Worm (Caenorhabditis elegans) whole organism, early embryonic: Measurements from ENCODE around the gene clec-165.

Experiments used
- B0310.2 ChIP-seq: sonication (generic microtip); optimal IDR thresholded peaks from 2 replicates; lab custom pipeline; 2016; ENCODE audit warnings: mild to moderate bottlenecking, missing genetic modification characterization, missing compliant biosample characterization
- F13C5.2 ChIP-seq: sonication (generic microtip); optimal IDR thresholded peaks from 2 replicates; lab custom pipeline; 2017; ENCODE audit warnings: mild to moderate bottlenecking, missing genetic modification characterization, inconsistent platforms, missing compliant biosample characterization
- aly-1 ChIP-seq: sonication (generic microtip); optimal IDR thresholded peaks from 2 replicates; lab custom pipeline; 2016; ENCODE audit warnings: missing genetic modification characterization, missing compliant biosample characterization
- ama-1 ChIP-seq: fragments of 150-350 bp; optimal IDR thresholded peaks from 2 replicates; lab custom pipeline; 2014
- ceh-13 ChIP-seq: fragments of 200-800 bp; sonication (Bioruptor generic); optimal IDR thresholded peaks from 2 replicates; lab custom pipeline; 2018; ENCODE audit warnings: mild to moderate bottlenecking, missing genetic modification characterization, missing compliant biosample characterization
- ceh-36 ChIP-seq: sonication (generic microtip); optimal IDR thresholded peaks from 2 replicates; lab custom pipeline; 2016; ENCODE audit warnings: missing genetic modification characterization, inconsistent platforms, missing compliant biosample characterization
- ets-7 ChIP-seq: sonication (generic microtip); optimal IDR thresholded peaks from 2 replicates; lab custom pipeline; 2016; ENCODE audit warnings: missing genotype, missing genetic modification characterization, missing compliant biosample characterization
- flt-1 ChIP-seq: fragments of 200-800 bp; sonication (Bioruptor generic); IDR thresholded peaks from 2 replicates; pipeline ENCODE4 v1.3.6; 2022; ENCODE audit warnings: missing genetic modification characterization, missing compliant biosample characterization
- hmbx-1 ChIP-seq: sonication (generic microtip); optimal IDR thresholded peaks from 2 replicates; lab custom pipeline; 2016; ENCODE audit warnings: mild to moderate bottlenecking, missing genetic modification characterization, missing compliant biosample characterization
- hmg-4 ChIP-seq: fragments of 200-800 bp; sonication (Bioruptor generic); optimal IDR thresholded peaks from 2 replicates; lab custom pipeline; 2018; ENCODE audit warnings: mild to moderate bottlenecking, missing genetic modification characterization, missing compliant biosample characterization
- hnd-1 ChIP-seq: sonication (generic microtip); optimal IDR thresholded peaks from 2 replicates; lab custom pipeline; 2016; ENCODE audit warnings: missing genetic modification characterization, missing compliant biosample characterization
- pes-1 ChIP-seq: fragments of 200-800 bp; sonication (Bioruptor generic); IDR thresholded peaks from 2 replicates; pipeline ENCODE4 v1.3.6; 2022; ENCODE audit warnings: missing genetic modification reagents, missing genetic modification characterization, missing compliant biosample characterization
- scrt-1 ChIP-seq: fragments of 200-800 bp; sonication (Bioruptor generic); IDR thresholded peaks from 2 replicates; pipeline ENCODE4 v1.3.6; 2022; ENCODE audit warnings: missing genetic modification characterization, missing compliant biosample characterization
- sea-1 ChIP-seq: fragments of 200-800 bp; sonication (Bioruptor generic); conservative IDR thresholded peaks from 2 replicates; pipeline ENCODE4 v1.3.6; 2022; ENCODE audit warnings: missing genetic modification characterization, missing compliant biosample characterization
- tbx-11 ChIP-seq: fragments of 200-800 bp; sonication (Bioruptor generic); IDR thresholded peaks from 2 replicates; pipeline ENCODE4 v1.3.6; 2022; ENCODE audit warnings: missing genetic modification characterization, missing compliant biosample characterization
- tbx-37 ChIP-seq: fragments of 200-800 bp; sonication (Bioruptor generic); conservative IDR thresholded peaks from 2 replicates; pipeline ENCODE4 v1.3.6; 2022; ENCODE audit warnings: missing genetic modification reagents, missing genetic modification characterization, missing compliant biosample characterization
- tra-4 ChIP-seq: sonication (generic microtip); optimal IDR thresholded peaks from 2 replicates; lab custom pipeline; 2017; ENCODE audit warnings: missing genetic modification characterization, missing compliant biosample characterization

The clec-165 gene

DNA sequence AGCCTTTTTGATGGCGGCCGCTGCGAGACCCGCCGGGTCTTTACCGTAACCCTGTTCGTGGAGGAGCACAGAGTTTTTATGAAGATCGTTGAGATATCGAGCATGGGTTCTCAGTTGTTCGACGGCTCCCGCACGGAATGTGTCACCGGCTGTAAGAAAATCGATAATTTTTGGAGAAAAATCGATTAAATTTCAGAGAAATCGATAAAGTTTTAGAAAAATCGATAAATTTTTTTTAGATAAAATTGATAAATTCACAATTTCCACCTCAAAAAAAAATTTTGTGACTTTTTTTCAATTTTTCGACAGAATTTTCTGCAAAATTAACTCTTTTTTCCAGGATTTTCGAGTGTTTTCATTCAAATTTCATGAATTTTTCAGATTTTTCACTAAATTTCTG, 11.9 kb downstream of the clec-165 start:
- TF ChIP-seq aly-1: no peak
- TF ChIP-seq tbx-37 (GFP tag; lab: Robert Waterston, UW): no peak
- TF ChIP-seq hmg-4 (GFP tag; lab: Kevin White, UChicago): no peak

DNA sequence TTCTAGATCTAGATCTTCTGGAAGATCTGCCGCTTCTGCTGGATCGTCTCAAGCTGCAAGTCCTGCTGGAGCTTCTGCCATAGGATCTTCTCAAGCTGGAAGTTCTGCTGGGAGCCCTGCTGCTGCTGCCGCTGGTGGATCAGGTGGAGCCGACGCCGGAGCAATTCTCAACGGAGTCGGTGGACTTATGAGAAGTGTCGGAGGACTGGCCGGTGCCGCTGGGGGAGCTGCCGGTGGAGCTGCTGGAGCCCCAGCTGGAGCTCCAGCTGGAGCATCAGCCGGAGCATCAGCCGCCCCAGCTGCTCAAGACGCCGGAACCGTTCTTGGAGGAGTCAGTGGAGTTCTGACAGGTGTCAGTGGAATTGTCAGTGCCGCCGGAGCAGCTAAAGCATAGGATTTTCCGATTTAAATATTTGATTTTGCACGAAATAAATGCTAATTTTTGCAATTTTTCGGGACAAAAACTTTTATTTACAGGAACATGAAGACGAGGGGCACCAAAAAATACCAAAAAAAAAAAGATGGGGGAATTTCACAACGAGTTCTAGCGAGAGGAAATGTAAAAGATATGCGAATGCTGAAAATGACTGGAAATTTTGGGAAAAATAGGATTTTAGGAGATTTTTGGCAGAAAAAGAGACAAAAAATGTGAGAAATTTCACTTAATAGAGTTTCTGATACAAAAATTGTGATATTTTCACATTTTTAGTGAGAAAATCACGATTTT, 14.1 kb downstream of the clec-165 start:
- TF ChIP-seq ets-7 (no peak), tbx-11 (no peak), ceh-13 (no peak), F13C5.2 (tag; lab: Kevin White, UChicago) (no peak), sea-1 (GFP tag; lab: Robert Waterston, UW) (no peak), hmbx-1 (no peak), tbx-37 (GFP tag; lab: Robert Waterston, UW) (no peak), ceh-36 (tag; lab: Kevin White, UChicago) (no peak), pes-1 (no peak), hnd-1 (tag; lab: Kevin White, UChicago) (no peak), flt-1 (GFP tag; lab: Robert Waterston, UW) (no peak), tra-4 (tag; lab: Kevin White, UChicago) (no peak)

DNA sequence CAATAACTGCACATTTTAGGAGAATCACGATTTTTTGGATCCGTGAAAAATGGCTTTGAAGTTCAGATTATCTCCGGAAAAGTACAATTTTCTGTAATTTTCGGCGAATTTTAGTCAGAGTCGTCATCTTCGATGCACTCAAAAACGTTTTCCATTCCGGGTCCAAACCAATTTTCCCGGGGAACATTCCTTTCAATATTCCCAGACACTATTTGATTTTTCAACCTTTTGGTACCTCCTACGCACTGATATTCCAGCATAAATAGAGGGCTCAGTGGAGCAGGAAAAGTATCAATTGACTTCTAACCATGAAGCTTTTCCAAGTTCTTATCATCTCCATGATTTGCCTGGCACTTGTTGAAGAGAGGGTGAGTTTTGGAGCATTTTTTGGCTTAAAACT, 15.1 kb downstream of the clec-165 start, which contains the start of gene W09G12.6:
TSS of gene W09G12.6 (plus strand) at position 301 of the 400 bp plus-strand sequence.
- TF ChIP-seq tbx-37 (GFP tag; lab: Robert Waterston, UW): no peak
- TF ChIP-seq tbx-11: no peak
- no peak for TF ChIP-seq sea-1 (GFP tag; lab: Robert Waterston, UW)
- no peak for TF ChIP-seq flt-1 (GFP tag; lab: Robert Waterston, UW)
- no peak for TF ChIP-seq pes-1
- no peak for TF ChIP-seq tra-4 (tag; lab: Kevin White, UChicago)
- no peak for TF ChIP-seq ama-1 (lab: Kevin White, UChicago)
- no peak for TF ChIP-seq B0310.2 (tag; lab: Kevin White, UChicago)
- no peak for TF ChIP-seq ets-7
- TF ChIP-seq ceh-13: no peak
- TF ChIP-seq F13C5.2 (tag; lab: Kevin White, UChicago): no peak
- no peak for TF ChIP-seq scrt-1 (GFP tag; lab: Robert Waterston, UW)
- no peak for TF ChIP-seq hmbx-1
- TF ChIP-seq ceh-36 (tag; lab: Kevin White, UChicago): no peak
- TF ChIP-seq aly-1: no peak

DNA sequence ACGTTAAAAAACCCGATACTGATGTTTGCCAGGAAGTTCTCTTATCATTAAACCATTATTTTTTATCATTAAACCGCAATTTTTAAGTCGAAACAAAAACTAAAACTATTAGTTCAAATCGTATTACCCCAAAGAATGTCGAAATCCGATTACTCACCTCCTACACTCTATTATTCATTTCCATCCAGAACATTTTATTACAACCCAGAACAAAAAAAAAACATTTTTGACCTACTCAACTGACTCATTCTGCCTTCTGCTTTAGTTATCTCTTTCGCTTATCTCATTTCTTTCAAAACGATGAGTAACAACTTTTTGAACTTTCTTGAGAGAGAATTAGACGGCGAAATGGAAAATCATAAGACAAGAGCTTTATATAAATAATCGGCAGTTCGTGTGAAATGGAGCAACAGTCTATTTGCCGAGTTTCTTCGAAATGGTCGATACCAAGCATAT, 18.0 kb downstream of the clec-165 start, which contains the start of gene W09G12.7:
TSS of gene W09G12.7 (plus strand) at position 406 of the 456 bp plus-strand sequence.
- TF ChIP-seq F13C5.2 (tag; lab: Kevin White, UChicago) (no peak), tbx-11 (no peak), scrt-1 (GFP tag; lab: Robert Waterston, UW) (no peak), aly-1 (no peak), tbx-37 (GFP tag; lab: Robert Waterston, UW) (no peak)

DNA sequence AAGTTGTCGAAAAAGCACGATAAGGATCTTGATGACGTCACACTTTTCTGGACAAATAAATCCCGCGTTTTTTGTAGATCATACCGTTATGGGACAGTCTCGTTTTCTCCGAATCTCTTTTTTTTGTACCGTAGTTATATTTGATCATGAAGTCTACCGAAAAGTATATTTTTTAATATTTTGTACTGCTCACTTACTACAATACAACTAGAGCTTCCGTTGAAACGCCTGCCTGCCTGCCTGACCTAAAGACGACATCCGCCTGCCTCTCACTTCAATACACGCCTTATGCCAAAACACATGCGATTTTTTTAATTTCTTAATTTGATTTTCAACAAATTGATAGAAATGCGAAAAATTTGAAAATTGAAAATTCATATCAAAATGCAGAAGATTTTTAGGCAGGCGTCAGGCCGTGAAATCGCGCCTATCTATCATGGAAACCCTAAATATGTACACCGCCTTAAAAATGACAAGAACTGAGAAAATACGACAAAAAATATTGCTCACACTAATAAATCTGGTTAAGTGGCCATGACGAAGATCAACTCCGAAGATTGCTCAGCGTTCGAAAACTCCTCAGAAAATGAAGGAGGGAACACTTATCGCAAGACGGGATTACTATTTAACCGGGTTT, 21.0 kb downstream of the clec-165 start, which contains the start of gene W09G12.8:
TSS of gene W09G12.8 (plus strand) at position 587 of the 637 bp plus-strand sequence.
- TF ChIP-seq sea-1 (GFP tag; lab: Robert Waterston, UW) (no peak), F13C5.2 (tag; lab: Kevin White, UChicago) (no peak), scrt-1 (GFP tag; lab: Robert Waterston, UW) (no peak), ceh-13 (no peak), tra-4 (tag; lab: Kevin White, UChicago) (no peak), B0310.2 (tag; lab: Kevin White, UChicago) (no peak), ets-7 (no peak), pes-1 (no peak), hnd-1 (tag; lab: Kevin White, UChicago) (no peak), tbx-11 (no peak), ama-1 (lab: Kevin White, UChicago) (no peak)

DNA sequence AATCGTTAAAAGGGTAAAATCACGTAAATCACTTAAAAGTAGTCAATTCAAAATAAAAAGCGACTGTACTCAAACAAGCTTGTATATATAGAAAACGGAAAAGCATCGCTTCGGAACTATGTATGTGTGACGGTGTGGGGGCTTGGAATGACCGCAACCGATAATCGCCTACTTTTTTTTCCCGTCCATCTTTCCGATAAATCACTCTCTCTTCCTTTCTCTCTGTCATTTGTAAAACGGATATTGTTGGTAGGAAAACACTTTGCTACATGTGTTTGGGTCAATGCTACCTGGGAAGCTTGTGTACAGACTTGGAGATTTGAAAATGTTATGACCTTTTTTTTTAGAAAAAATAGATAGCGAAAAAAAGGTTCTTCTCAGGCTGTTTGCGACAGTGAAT, 21.9 kb downstream of the clec-165 start:
- TF ChIP-seq flt-1 (GFP tag; lab: Robert Waterston, UW): no peak
- TF ChIP-seq sea-1 (GFP tag; lab: Robert Waterston, UW): no peak
- TF ChIP-seq tbx-11: no peak
- TF ChIP-seq scrt-1 (GFP tag; lab: Robert Waterston, UW): no peak
- no peak for TF ChIP-seq hnd-1 (tag; lab: Kevin White, UChicago)
- TF ChIP-seq pes-1: no peak
- TF ChIP-seq ceh-13: no peak
- TF ChIP-seq ama-1 (lab: Kevin White, UChicago): no peak
- no peak for TF ChIP-seq B0310.2 (tag; lab: Kevin White, UChicago)
- no peak for TF ChIP-seq tbx-37 (GFP tag; lab: Robert Waterston, UW)
- no peak for TF ChIP-seq ets-7
- TF ChIP-seq F13C5.2 (tag; lab: Kevin White, UChicago): no peak
- TF ChIP-seq ceh-36 (tag; lab: Kevin White, UChicago): no peak
- TF ChIP-seq tra-4 (tag; lab: Kevin White, UChicago): no peak
- no peak for TF ChIP-seq hmbx-1
- TF ChIP-seq aly-1: no peak
- TF ChIP-seq hmg-4 (GFP tag; lab: Kevin White, UChicago): no peak

DNA sequence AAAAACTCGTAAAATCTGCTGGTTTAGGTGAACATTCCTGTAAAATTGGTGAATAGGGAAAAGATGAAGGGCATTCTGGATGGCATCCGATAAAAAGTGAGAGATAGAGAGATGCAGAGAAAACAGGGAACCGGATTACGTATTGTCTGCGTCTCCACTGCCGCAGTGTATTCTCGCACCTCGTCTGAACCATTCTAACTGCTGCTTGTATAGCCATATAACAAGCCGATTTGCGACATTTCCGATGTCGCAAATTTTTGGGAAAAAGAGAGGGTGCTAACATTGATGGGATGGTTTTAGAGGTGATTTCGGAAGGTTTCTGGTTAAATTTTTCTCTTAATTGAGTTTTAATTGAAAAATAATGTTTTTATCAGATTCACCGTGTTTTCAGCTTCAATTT, 25.5 kb downstream of the clec-165 start, which contains the start of gene W09G12.10:
TSS of gene W09G12.10 (minus strand) at position 121 of the 400 bp plus-strand sequence.
- TF ChIP-seq B0310.2 (tag; lab: Kevin White, UChicago): no peak
- TF ChIP-seq F13C5.2 (tag; lab: Kevin White, UChicago): no peak
- no peak for TF ChIP-seq pes-1
